Fruit fly (Drosophila melanogaster): ENCODE results near the gene Ir7f.

- TF ChIP-seq Abd-B (GFP tag; optimal IDR thresholded peaks at IDR 0.05): no peak
- TF ChIP-seq tgo (GFP tag; IDR thresholded peaks at IDR 0.05): no peak
- TF ChIP-seq chinmo (GFP tag; IDR thresholded peaks at IDR 0.05; ENCODE audit: partially characterized antibody): no peak
- no peak for TF ChIP-seq D (optimal IDR thresholded peaks at IDR 0.05)
- TF ChIP-seq D (GFP tag; optimal IDR thresholded peaks at IDR 0.05): no peak
- TF ChIP-seq D19B (GFP tag; optimal IDR thresholded peaks at IDR 0.05): no peak
- TF ChIP-seq trem (tag; optimal IDR thresholded peaks at IDR 0.05): no peak
- no peak for TF ChIP-seq fru (optimal IDR thresholded peaks at IDR 0.05)
- no peak for TF ChIP-seq psq (GFP tag; optimal IDR thresholded peaks at IDR 0.05)
- TF ChIP-seq z (GFP tag; IDR thresholded peaks at IDR 0.05): no peak
- TF ChIP-seq Eip74EF (GFP tag; optimal IDR thresholded peaks at IDR 0.05): no peak
- TF ChIP-seq CG7987 (GFP tag; optimal IDR thresholded peaks at IDR 0.05): no peak
- TF ChIP-seq Pdp1 (GFP tag; optimal IDR thresholded peaks at IDR 0.05): no peak
- TF ChIP-seq pan (optimal IDR thresholded peaks at IDR 0.05): no peak
- no peak for TF ChIP-seq pan (GFP tag; optimal IDR thresholded peaks at IDR 0.05 in 1 of 2, IDR thresholded peaks at IDR 0.05 in 1 of 2)
- TF ChIP-seq CG7963 (GFP tag; IDR thresholded peaks at IDR 0.05; ENCODE audit: partially characterized antibody): no peak
Observed at dm6 chrX:7854144-7854543, 29.7 kb downstream of the Ir7f start, which contains the start of gene CG10920.
